Worm (Caenorhabditis elegans) whole organism, L1 larva: ENCODE results near the gene lgc-25.

ENCODE experiments used
- aly-2 ChIP-seq: fragments of 150-350 bp; optimal IDR thresholded peaks from 2 replicates; lab custom pipeline; 2014; ENCODE audit warnings: missing biosample characterization, missing genetic modification characterization
- ceh-88 ChIP-seq: fragments of 200-800 bp; sonication (Bioruptor generic); IDR thresholded peaks from 2 replicates; pipeline ENCODE4 v1.3.6; 2022; ENCODE audit warnings: missing genetic modification characterization, missing compliant biosample characterization
- fkh-10 ChIP-seq: sonication (generic microtip); optimal IDR thresholded peaks from 2 replicates; lab custom pipeline; 2017; ENCODE audit warnings: missing biosample characterization, missing genetic modification reagents, missing genetic modification characterization
- fos-1 ChIP-seq: fragments of 150-350 bp; optimal IDR thresholded peaks from 2 replicates; lab custom pipeline; 2014; ENCODE audit warnings: missing biosample characterization, missing genetic modification characterization
- jun-1 ChIP-seq: fragments of 150-350 bp; optimal IDR thresholded peaks from 2 replicates; lab custom pipeline; 2014; ENCODE audit warnings: missing biosample characterization, missing genetic modification reagents, missing genetic modification characterization
- lin-13 ChIP-seq: fragments of 150-350 bp; optimal IDR thresholded peaks from 2 replicates; lab custom pipeline; 2014; ENCODE audit warnings: missing biosample characterization, missing genetic modification reagents, missing genetic modification characterization
- lsy-2 ChIP-seq, 2 experiments: fragments of 150-350 bp; optimal IDR thresholded peaks; 2 replicates each; lab custom pipeline; 2014; ENCODE audit warnings: missing biosample characterization in 2 of 2, missing genetic modification characterization in 2 of 2
- nhr-71 ChIP-seq: sonication (generic microtip); optimal IDR thresholded peaks from 2 replicates; lab custom pipeline; 2016; ENCODE audit warnings: mild to moderate bottlenecking, missing genetic modification characterization, moderate library complexity, missing compliant biosample characterization
- pag-3 ChIP-seq: sonication (generic microtip); optimal IDR thresholded peaks from 2 replicates; lab custom pipeline; 2017; ENCODE audit warnings: missing genetic modification characterization, mild to moderate bottlenecking, missing compliant biosample characterization, antibody characterized with exemption, borderline replicate concordance; ENCODE audit not compliant: insufficient read depth
- pqm-1 ChIP-seq: sonication (generic microtip); optimal IDR thresholded peaks from 3 replicates; lab custom pipeline; 2017; ENCODE audit warnings: missing biosample characterization, missing genetic modification characterization
- skn-1 ChIP-seq: fragments of 150-350 bp; optimal IDR thresholded peaks from 2 replicates; lab custom pipeline; 2014; ENCODE audit warnings: missing biosample characterization, missing genetic modification characterization
- snpc-4 ChIP-seq: fragments of 150-350 bp; optimal IDR thresholded peaks from 2 replicates; lab custom pipeline; 2014; ENCODE audit warnings: missing biosample characterization, missing genetic modification characterization
- sptf-1 ChIP-seq: fragments of 150-350 bp; optimal IDR thresholded peaks from 2 replicates; lab custom pipeline; 2014; ENCODE audit warnings: missing biosample characterization, missing genetic modification characterization
- unc-62 ChIP-seq: fragments of 150-350 bp; optimal IDR thresholded peaks from 2 replicates; lab custom pipeline; 2014; ENCODE audit warnings: missing biosample characterization, missing genetic modification reagents, missing genetic modification characterization

DNA sequence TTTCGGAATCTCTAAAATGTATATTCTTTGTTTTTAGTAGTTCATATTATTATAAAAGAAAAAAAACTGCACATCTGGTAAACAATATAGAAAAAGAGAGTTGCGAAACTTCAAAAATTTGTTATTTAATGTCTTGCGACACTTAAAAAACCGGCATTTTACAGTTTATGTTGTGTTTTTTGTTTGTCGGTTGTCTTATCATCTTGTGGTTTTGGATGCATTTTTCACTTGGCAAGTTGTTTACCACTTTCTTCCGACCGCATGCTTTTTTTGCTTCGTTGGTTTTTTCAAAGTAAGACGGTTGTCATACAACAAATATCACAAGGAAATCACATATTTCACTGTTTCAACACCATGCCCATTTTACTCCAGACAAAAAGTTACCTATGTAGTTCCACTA is 15.9 kb downstream of the lgc-25 start:
- TF ChIP-seq pqm-1 (tag; lab: Kevin White, UChicago) (no peak), fkh-10 (GFP tag; lab: Kevin White, UChicago) (no peak), pag-3 (no peak), lin-13 (GFP tag; lab: Kevin White, UChicago) (no peak), fos-1 (tag; lab: Kevin White, UChicago) (no peak), nhr-71 (tag; lab: Kevin White, UChicago) (no peak), snpc-4 (no peak), sptf-1 (no peak), ceh-88 (GFP tag; lab: Robert Waterston, UW) (no peak), jun-1 (tag; lab: Kevin White, UChicago) (no peak), lsy-2 (tag; optimal IDR thresholded peaks at IDR 0.05; lab: Kevin White, UChicago) (no peak), unc-62 (GFP tag; lab: Kevin White, UChicago) (no peak), skn-1 (no peak), aly-2 (no peak)
